Fruit fly (Drosophila melanogaster) whole organism, embryonic: ENCODE measurements around the gene CG43694.

Source experiments
- Asciz ChIP-seq: fragments of 200-800 bp; sonication (Bioruptor generic); optimal IDR thresholded peaks from 2 replicates; lab custom pipeline; 2017; ENCODE audit warnings: missing biosample characterization, mild to moderate bottlenecking, missing genetic modification characterization, missing genetic modification reagents
- CG10654 ChIP-seq: fragments of 200-800 bp; sonication (Bioruptor generic); optimal IDR thresholded peaks from 2 replicates; lab custom pipeline; 2016; ENCODE audit warnings: missing biosample characterization, missing genetic modification characterization
- CG11504 ChIP-seq: fragments of 200-800 bp; sonication (Bioruptor generic); optimal IDR thresholded peaks from 3 replicates; lab custom pipeline; 2019; ENCODE audit warnings: missing biosample characterization, mild to moderate bottlenecking, missing genetic modification characterization, moderate library complexity
- CG12104 ChIP-seq: fragments of 200-800 bp; sonication (Bioruptor generic); optimal IDR thresholded peaks from 3 replicates; lab custom pipeline; 2016; ENCODE audit warnings: missing biosample characterization, missing genetic modification characterization
- CG13123 ChIP-seq: fragments of 200-800 bp; sonication (Bioruptor generic); optimal IDR thresholded peaks from 2 replicates; lab custom pipeline; 2016; ENCODE audit warnings: missing biosample characterization, missing genetic modification characterization
- CG1602 ChIP-seq: fragments of 200-800 bp; sonication (Bioruptor generic); optimal IDR thresholded peaks from 3 replicates; lab custom pipeline; 2016; ENCODE audit warnings: missing biosample characterization, missing genetic modification characterization
- CG17186 ChIP-seq: fragments of 200-800 bp; sonication (Bioruptor generic); optimal IDR thresholded peaks from 3 replicates; lab custom pipeline; 2017; ENCODE audit warnings: missing biosample characterization, missing genetic modification reagents, missing genetic modification characterization
- CG3281 ChIP-seq: fragments of 200-800 bp; sonication (Bioruptor generic); optimal IDR thresholded peaks from 3 replicates; lab custom pipeline; 2017; ENCODE audit warnings: missing biosample characterization, mild to moderate bottlenecking, missing genetic modification characterization
- CG34224 ChIP-seq: fragments of 200-800 bp; sonication (Bioruptor generic); IDR thresholded peaks from 3 replicates; pipeline ENCODE4 v1.3.6; 2022; ENCODE audit warnings: missing biosample characterization, missing genetic modification characterization; ENCODE audit not compliant: partially characterized antibody
- CG3847 ChIP-seq: fragments of 200-800 bp; sonication (Bioruptor generic); IDR thresholded peaks from 2 replicates; pipeline ENCODE4 v1.3.6; 2022; ENCODE audit warnings: missing biosample characterization, missing genetic modification characterization
- CG8359 ChIP-seq: fragments of 200-800 bp; sonication (Bioruptor generic); optimal IDR thresholded peaks from 2 replicates; lab custom pipeline; 2017; ENCODE audit warnings: missing biosample characterization, mild to moderate bottlenecking, missing genetic modification characterization, borderline replicate concordance
- CG8388 ChIP-seq: fragments of 200-800 bp; sonication (Bioruptor generic); optimal IDR thresholded peaks from 2 replicates; lab custom pipeline; 2019; ENCODE audit warnings: missing biosample characterization, mild to moderate bottlenecking, missing genetic modification characterization, moderate library complexity
- CG9215 ChIP-seq: fragments of 200-800 bp; sonication (Bioruptor generic); IDR thresholded peaks from 2 replicates; pipeline ENCODE4 v1.3.6; 2022; ENCODE audit warnings: missing biosample characterization, missing genetic modification characterization
- CG9727 ChIP-seq: fragments of 200-800 bp; sonication (Bioruptor generic); optimal IDR thresholded peaks from 3 replicates; lab custom pipeline; 2017; ENCODE audit warnings: missing biosample characterization, mild to moderate bottlenecking, missing genetic modification characterization
- Chrac-16 ChIP-seq: fragments of 200-800 bp; sonication (Bioruptor generic); optimal IDR thresholded peaks from 3 replicates; lab custom pipeline; 2016; ENCODE audit warnings: missing biosample characterization, missing genetic modification characterization
- Drgx ChIP-seq: fragments of 200-800 bp; sonication (Bioruptor generic); IDR thresholded peaks from 2 replicates; pipeline ENCODE4 v1.3.6; 2022; ENCODE audit warnings: missing biosample characterization, missing genetic modification characterization
- Ets65A ChIP-seq: fragments of 200-800 bp; sonication (Bioruptor generic); peaks from one replicate; lab custom pipeline; 2016; ENCODE audit warnings: missing biosample characterization, missing genetic modification characterization
- HLH4C ChIP-seq: fragments of 200-800 bp; sonication (Bioruptor generic); IDR thresholded peaks from 3 replicates; pipeline ENCODE4 v1.3.6; 2022; ENCODE audit warnings: missing biosample characterization, missing genetic modification characterization; ENCODE audit not compliant: partially characterized antibody
- Oli ChIP-seq: fragments of 200-800 bp; sonication (Bioruptor generic); optimal IDR thresholded peaks from 2 replicates; lab custom pipeline; 2018; ENCODE audit warnings: missing biosample characterization, mild to moderate bottlenecking, missing genetic modification characterization, moderate library complexity
- Optix ChIP-seq: fragments of 200-800 bp; sonication (Bioruptor generic); IDR thresholded peaks from 3 replicates; pipeline ENCODE4 v1.3.6; 2022; ENCODE audit warnings: missing biosample characterization, missing genetic modification characterization
- Ptx1 ChIP-seq: fragments of 200-800 bp; sonication (Bioruptor generic); IDR thresholded peaks from 2 replicates; pipeline ENCODE4 v1.3.6; 2022; ENCODE audit warnings: missing biosample characterization, missing genetic modification characterization
- Sox100B ChIP-seq: fragments of 200-800 bp; sonication (Bioruptor generic); optimal IDR thresholded peaks from 3 replicates; lab custom pipeline; 2018; ENCODE audit warnings: missing biosample characterization, mild to moderate bottlenecking, missing genetic modification characterization
- Sox102F ChIP-seq: fragments of 200-800 bp; sonication (Bioruptor generic); optimal IDR thresholded peaks from 2 replicates; lab custom pipeline; 2018; ENCODE audit warnings: missing biosample characterization, mild to moderate bottlenecking, missing genetic modification characterization, moderate library complexity
- ash1 ChIP-seq: fragments of 200-800 bp; sonication (Bioruptor generic); optimal IDR thresholded peaks from 2 replicates; lab custom pipeline; 2018; ENCODE audit warnings: missing biosample characterization, mild to moderate bottlenecking, missing genetic modification characterization
- cad ChIP-seq: fragments of >200 bp; optimal IDR thresholded peaks from 2 replicates; lab custom pipeline; 2017; ENCODE audit warnings: missing biosample characterization, missing genetic modification characterization
- caup ChIP-seq: fragments of 200-800 bp; sonication (Bioruptor generic); optimal IDR thresholded peaks from 3 replicates; lab custom pipeline; 2017; ENCODE audit warnings: missing biosample characterization, mild to moderate bottlenecking, missing genetic modification characterization, moderate library complexity; ENCODE audit not compliant: severe bottlenecking
- cwo ChIP-seq: fragments of 200-800 bp; sonication (Bioruptor generic); optimal IDR thresholded peaks from 3 replicates; lab custom pipeline; 2017; ENCODE audit warnings: missing biosample characterization, missing genetic modification characterization, mild to moderate bottlenecking, moderate library complexity, missing genetic modification reagents
- eve ChIP-seq, 2 experiments: fragments of >200 bp; optimal IDR thresholded peaks; 2 replicates each; lab custom pipeline; 2017; ENCODE audit warnings: missing biosample characterization in 2 of 2, missing genetic modification characterization in 2 of 2
- gfzf ChIP-seq: fragments of 200-800 bp; sonication (Bioruptor generic); optimal IDR thresholded peaks from 2 replicates; lab custom pipeline; 2016; ENCODE audit warnings: missing biosample characterization, mild to moderate bottlenecking, missing genetic modification characterization, moderate library complexity
- hkb ChIP-seq, 2 experiments: fragments of 200-800 bp in 1 of 2; fragments of >200 bp in 1 of 2; sonication (Bioruptor generic) in 1 of 2; IDR thresholded peaks in 1 of 2; optimal IDR thresholded peaks in 1 of 2; 2 replicates each; pipeline versions ENCODE4 v1.3.6 to Lab custom; 2017 to 2022; ENCODE audit warnings: missing biosample characterization in 1 of 2, missing genetic modification characterization in 1 of 2
- klu ChIP-seq: fragments of 200-800 bp; sonication (Bioruptor generic); IDR thresholded peaks from 2 replicates; pipeline ENCODE4 v1.3.6; 2022; ENCODE audit warnings: missing biosample characterization, missing genetic modification characterization
- lov ChIP-seq, 2 experiments: fragments of 200-800 bp in 1 of 2; fragments of >200 bp in 1 of 2; sonication (Bioruptor generic) in 1 of 2; IDR thresholded peaks in 1 of 2; optimal IDR thresholded peaks in 1 of 2; 2 replicates in 1 of 2; 3 replicates in 1 of 2; pipeline versions ENCODE4 v1.3.6 to Lab custom; 2017 to 2022; ENCODE audit warnings: missing biosample characterization in 1 of 2, missing genetic modification characterization in 1 of 2
- onecut ChIP-seq: fragments of 200-800 bp; sonication (Bioruptor generic); IDR thresholded peaks from 2 replicates; pipeline ENCODE4 v1.3.6; 2022; ENCODE audit warnings: missing biosample characterization, missing genetic modification characterization
- pan ChIP-seq, 4 experiments: fragments of >200 bp in 3 of 4; fragments of 200-800 bp in 1 of 4; sonication (Bioruptor generic) in 1 of 4; optimal IDR thresholded peaks in 3 of 4; IDR thresholded peaks in 1 of 4; 2 replicates each; pipeline versions ENCODE4 v1.3.6 to Lab custom; 2017 to 2022; ENCODE audit warnings: missing biosample characterization in 2 of 4, missing genetic modification characterization in 2 of 4, mixed read lengths in 1 of 4
- pzg ChIP-seq: fragments of 200-800 bp; sonication (Bioruptor generic); optimal IDR thresholded peaks from 3 replicates; lab custom pipeline; 2018; ENCODE audit warnings: missing biosample characterization, mild to moderate bottlenecking, missing genetic modification characterization, moderate library complexity
- row ChIP-seq: fragments of 200-800 bp; sonication (Bioruptor generic); IDR thresholded peaks from 3 replicates; pipeline ENCODE4 v1.3.6; 2022; ENCODE audit warnings: missing biosample characterization, missing genetic modification characterization
- shn ChIP-seq: fragments of 200-800 bp; sonication (Bioruptor generic); optimal IDR thresholded peaks from 3 replicates; lab custom pipeline; 2016; ENCODE audit warnings: missing biosample characterization, missing genetic modification characterization
- sisA ChIP-seq: fragments of 200-800 bp; sonication (Bioruptor generic); IDR thresholded peaks from 2 replicates; pipeline ENCODE4 v1.3.6; 2022; ENCODE audit warnings: missing biosample characterization, missing genetic modification characterization
- sna ChIP-seq: fragments of 200-800 bp; sonication (Bioruptor generic); IDR thresholded peaks from 2 replicates; pipeline ENCODE4 v1.3.6; 2022; ENCODE audit warnings: missing biosample characterization, missing genetic modification characterization; ENCODE audit not compliant: partially characterized antibody
- sr ChIP-seq: fragments of 200-800 bp; sonication (Bioruptor generic); IDR thresholded peaks from 3 replicates; pipeline ENCODE4 v1.3.6; 2022; ENCODE audit warnings: missing biosample characterization, missing genetic modification characterization
- trh ChIP-seq: fragments of 200-800 bp; sonication (Bioruptor generic); optimal IDR thresholded peaks from 2 replicates; lab custom pipeline; 2016; ENCODE audit warnings: missing biosample characterization, missing genetic modification characterization
- z ChIP-seq: fragments of 200-800 bp; sonication (Bioruptor generic); IDR thresholded peaks from 3 replicates; pipeline ENCODE4 v1.3.6; 2022; ENCODE audit warnings: missing biosample characterization, missing genetic modification characterization

The CG43694 gene

dm6 chr3R:23402508-23402907, 23.3 kb downstream of the CG43694 start, which contains the start of gene Ir94d:
Gene Ir94d, plus strand, starts transcription at chr3R:23402808.
- TF ChIP-seq row (GFP tag; lab: Robert Waterston, UW): no peak
- no peak for TF ChIP-seq cwo (GFP tag; lab: Kevin White, UChicago)
- no peak for TF ChIP-seq klu
- no peak for TF ChIP-seq CG10654 (GFP tag; lab: Kevin White, UChicago)
- TF ChIP-seq trh (GFP tag; lab: Kevin White, UChicago): no peak
- TF ChIP-seq Asciz (GFP tag; lab: Kevin White, UChicago): no peak
- TF ChIP-seq CG8359 (GFP tag; lab: Kevin White, UChicago): no peak
- TF ChIP-seq sna: no peak
- TF ChIP-seq gfzf (GFP tag; lab: Kevin White, UChicago): no peak
- TF ChIP-seq eve (GFP tag; optimal IDR thresholded peaks at IDR 0.05; lab: Kevin White, UChicago): no peak
- TF ChIP-seq pzg: no peak
- TF ChIP-seq ash1 (GFP tag; lab: Kevin White, UChicago): no peak
- TF ChIP-seq caup (GFP tag; lab: Kevin White, UChicago): no peak
- no peak for TF ChIP-seq CG11504 (tag; lab: Kevin White, UChicago)
- TF ChIP-seq CG17186: no peak
- TF ChIP-seq CG9215: no peak
- no peak for TF ChIP-seq sr
- no peak for TF ChIP-seq CG13123 (GFP tag; lab: Kevin White, UChicago)

dm6 chr3R:23401519-23401918, 24.3 kb downstream of the CG43694 start:
- 0 out of 3 replicates have a peak, but pooled peaks have one; percentile 40 for TF ChIP-seq z
- no peak for TF ChIP-seq onecut
- TF ChIP-seq shn (GFP tag; lab: Kevin White, UChicago): no peak

dm6 chr3R:23399679-23400078, 26.1 kb downstream of the CG43694 start:
- peak; percentile 34 for TF ChIP-seq Ets65A (GFP tag; lab: Kevin White, UChicago)
- no peak for TF ChIP-seq CG3281 (GFP tag; lab: Kevin White, UChicago)

dm6 chr3R:23398979-23399378, 26.9 kb downstream of the CG43694 start:
- TF ChIP-seq lov (optimal IDR thresholded peaks at IDR 0.05; lab: Kevin White, UChicago): no peak
- no peak for TF ChIP-seq lov (GFP tag; IDR thresholded peaks at IDR 0.05; lab: Robert Waterston, UW)
- no peak for TF ChIP-seq cad
- TF ChIP-seq Drgx (GFP tag; lab: Robert Waterston, UW): peak; percentile 63
- no peak for TF ChIP-seq pan (optimal IDR thresholded peaks at IDR 0.05; lab: Kevin White, UChicago)
- peak in 1 of 2 experiments; percentile 9 for TF ChIP-seq pan (GFP tag; optimal IDR thresholded peaks at IDR 0.05 in 1 of 2, IDR thresholded peaks at IDR 0.05 in 1 of 2)

DNA sequence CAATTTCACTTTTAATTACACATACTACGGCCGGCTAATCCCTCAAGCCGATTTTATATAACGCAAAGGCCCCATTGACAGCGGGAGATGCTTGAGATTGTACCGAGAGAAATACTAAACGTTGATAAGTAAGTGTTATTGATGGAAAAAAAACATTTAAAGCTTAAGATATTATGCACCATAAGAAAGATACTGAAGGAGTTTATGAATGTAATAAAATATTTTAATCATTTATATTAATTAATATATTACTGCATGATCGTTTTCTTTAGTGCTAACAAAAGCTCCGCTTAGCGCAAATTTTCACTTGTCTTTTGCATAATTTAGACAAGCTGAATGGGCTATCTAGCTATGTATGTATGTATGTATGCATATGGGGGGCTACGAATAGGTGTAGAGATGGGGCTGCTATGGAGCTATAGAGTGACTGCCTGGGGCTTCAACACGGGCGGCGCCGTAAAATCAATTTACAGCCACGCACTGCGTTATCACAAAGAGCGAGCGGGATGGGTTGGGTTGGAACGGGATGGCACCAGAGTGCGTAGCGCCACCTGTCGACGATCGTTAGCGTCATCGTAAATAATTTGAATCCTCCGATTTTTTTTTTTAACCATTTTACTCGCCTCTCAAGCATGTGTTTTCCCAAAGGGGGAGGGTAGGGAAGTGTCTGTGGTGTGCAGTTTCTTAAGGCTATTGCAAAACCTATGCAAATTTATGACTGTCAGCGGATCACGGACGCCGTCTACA, 29.1 kb downstream of the CG43694 start:
- TF ChIP-seq CG12104 (GFP tag; lab: Kevin White, UChicago) (no peak), Ptx1 (GFP tag; lab: Robert Waterston, UW) (no peak), hkb (optimal IDR thresholded peaks at IDR 0.05; lab: Kevin White, UChicago) (no peak), hkb (GFP tag; IDR thresholded peaks at IDR 0.05; lab: Robert Waterston, UW) (no peak), Optix (0 out of 3 replicates have a peak, but pooled peaks have one; percentile 9), Sox100B (peak; percentile 20), HLH4C (GFP tag; lab: Robert Waterston, UW) (no peak), Oli (tag; lab: Kevin White, UChicago) (peak; percentile 56), CG1602 (peak; percentile 12), CG8388 (GFP tag; lab: Kevin White, UChicago) (peak; percentile 33), CG34224 (no peak), CG9727 (GFP tag; lab: Kevin White, UChicago) (no peak), Chrac-16 (no peak), CG3847 (0 out of 2 replicates have a peak, but pooled peaks have one; percentile 5), Sox102F (GFP tag; lab: Kevin White, UChicago) (peak; percentile 84), sisA (GFP tag; lab: Robert Waterston, UW) (peak; percentile 50)
